Fruit fly (Drosophila melanogaster) whole organism, adult: Measurements from ENCODE around the gene mRpS23.
A peak's percentile ranks its signal among the peaks of the same experiment; 100 is the strongest.

Source experiments
- CG11617 ChIP-seq: fragments of 200-800 bp; sonication (Bioruptor generic); optimal IDR thresholded peaks from 2 replicates; lab custom pipeline; 2017; ENCODE audit warnings: mild to moderate bottlenecking, missing biosample characterization, missing genetic modification reagents, missing genetic modification characterization
- CG12768 ChIP-seq: fragments of 200-800 bp; sonication (Bioruptor generic); optimal IDR thresholded peaks from 2 replicates; lab custom pipeline; 2017; ENCODE audit warnings: missing biosample characterization, missing genetic modification characterization, mild to moderate bottlenecking, moderate library complexity, missing genetic modification reagents
- CG14711 ChIP-seq: fragments of 200-800 bp; sonication (Bioruptor generic); optimal IDR thresholded peaks from 2 replicates; lab custom pipeline; 2018; ENCODE audit warnings: missing biosample characterization, mild to moderate bottlenecking, missing genetic modification characterization, moderate library complexity
- CG1620 ChIP-seq: fragments of 200-800 bp; sonication (Bioruptor generic); optimal IDR thresholded peaks from 2 replicates; lab custom pipeline; 2016; ENCODE audit warnings: missing biosample characterization, missing genetic modification characterization
- CG33017 ChIP-seq: fragments of 200-800 bp; sonication (Bioruptor generic); optimal IDR thresholded peaks from 2 replicates; lab custom pipeline; 2018; ENCODE audit warnings: missing biosample characterization, mild to moderate bottlenecking, missing genetic modification characterization, moderate library complexity
- CG5204 ChIP-seq: fragments of 200-800 bp; sonication (Bioruptor generic); optimal IDR thresholded peaks from 2 replicates; lab custom pipeline; 2016; ENCODE audit warnings: missing biosample characterization, missing genetic modification characterization
- CG7045 ChIP-seq: fragments of 200-800 bp; sonication (Bioruptor generic); optimal IDR thresholded peaks from 2 replicates; lab custom pipeline; 2017; ENCODE audit warnings: missing biosample characterization, mild to moderate bottlenecking, missing genetic modification characterization
- CG7101 ChIP-seq: fragments of 200-800 bp; sonication (Bioruptor generic); optimal IDR thresholded peaks from 2 replicates; lab custom pipeline; 2018; ENCODE audit warnings: missing biosample characterization, mild to moderate bottlenecking, missing genetic modification characterization, moderate library complexity
- Clk ChIP-seq: fragments of 200-800 bp; sonication (Bioruptor generic); optimal IDR thresholded peaks from 2 replicates; lab custom pipeline; 2017; ENCODE audit warnings: missing biosample characterization, missing genetic modification characterization
- Crg-1 ChIP-seq: fragments of 200-800 bp; sonication (Bioruptor generic); optimal IDR thresholded peaks from 2 replicates; lab custom pipeline; 2016; ENCODE audit warnings: missing biosample characterization, missing genetic modification characterization
- Hr96 ChIP-seq: fragments of 200-800 bp; sonication (Bioruptor generic); optimal IDR thresholded peaks from 2 replicates; lab custom pipeline; 2016; ENCODE audit warnings: missing biosample characterization, missing genetic modification characterization
- Mnt ChIP-seq: fragments of 200-800 bp; sonication (Bioruptor generic); optimal IDR thresholded peaks from 2 replicates; lab custom pipeline; 2016; ENCODE audit warnings: missing biosample characterization, mild to moderate bottlenecking, missing genetic modification characterization
- bab1 ChIP-seq: fragments of 200-800 bp; sonication (Bioruptor generic); optimal IDR thresholded peaks from 3 replicates; lab custom pipeline; 2019; ENCODE audit warnings: missing biosample characterization, mild to moderate bottlenecking, missing genetic modification characterization, moderate library complexity
- cic ChIP-seq: fragments of 200-800 bp; sonication (Bioruptor generic); optimal IDR thresholded peaks from 2 replicates; lab custom pipeline; 2017; ENCODE audit warnings: missing biosample characterization, mild to moderate bottlenecking, missing genetic modification characterization, moderate library complexity
- cnc ChIP-seq, 2 experiments: fragments of >200 bp; optimal IDR thresholded peaks; 2 replicates each; lab custom pipeline; 2017
- kay ChIP-seq: fragments of 200-800 bp; sonication (Bioruptor generic); peaks from one replicate; lab custom pipeline; 2016; ENCODE audit warnings: missing biosample characterization, missing genetic modification characterization, borderline replicate concordance
- ovo ChIP-seq: fragments of 200-800 bp; sonication (Bioruptor generic); optimal IDR thresholded peaks from 2 replicates; lab custom pipeline; 2016; ENCODE audit warnings: missing biosample characterization, missing genetic modification characterization
- pad ChIP-seq: fragments of 200-800 bp; sonication (Bioruptor generic); optimal IDR thresholded peaks from 3 replicates; lab custom pipeline; 2017; ENCODE audit warnings: missing biosample characterization, missing genetic modification characterization, mild to moderate bottlenecking, moderate library complexity, missing genetic modification reagents
- tj ChIP-seq: fragments of 200-800 bp; sonication (Bioruptor generic); optimal IDR thresholded peaks from 3 replicates; lab custom pipeline; 2017; ENCODE audit warnings: missing biosample characterization, mild to moderate bottlenecking, missing genetic modification characterization, moderate library complexity
- toe ChIP-seq: fragments of 200-800 bp; sonication (Bioruptor generic); optimal IDR thresholded peaks from 2 replicates; lab custom pipeline; 2016; ENCODE audit warnings: missing biosample characterization, missing genetic modification characterization

The mRpS23 gene

DNA sequence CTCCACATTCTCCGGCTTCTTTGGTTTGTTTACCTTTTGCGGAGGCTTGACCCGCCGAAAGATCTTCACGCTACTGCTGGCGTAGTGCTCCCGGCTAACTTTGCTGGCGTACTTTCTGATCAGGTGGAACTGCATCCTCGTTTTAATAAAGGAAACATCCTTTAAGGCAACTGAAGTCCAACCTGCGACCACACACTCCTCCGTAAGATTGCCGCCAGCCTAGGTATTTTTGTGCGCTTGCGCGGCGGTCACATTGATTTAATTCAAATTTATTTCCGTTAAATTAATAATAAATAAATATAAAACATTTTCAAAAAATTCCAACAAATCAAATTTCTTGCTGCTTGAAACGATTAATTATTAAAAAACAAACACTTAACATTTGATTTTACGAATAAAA lies 7.3 kb downstream of the mRpS23 start, which contains the start of gene PolG1:
Gene PolG1, minus strand, starts transcription at position 216 of the 400 bp plus-strand sequence.
- no peak for TF ChIP-seq CG1620 (GFP tag; lab: Kevin White, UChicago)
- TF ChIP-seq CG33017, result no peak
- TF ChIP-seq ovo (GFP tag; lab: Kevin White, UChicago), result no peak
- no peak for TF ChIP-seq CG7101 (tag; lab: Kevin White, UChicago)
- no peak for TF ChIP-seq tj
- no peak for TF ChIP-seq CG12768 (GFP tag; lab: Kevin White, UChicago)
- no peak for TF ChIP-seq cic
- no peak for TF ChIP-seq CG14711 (tag; lab: Kevin White, UChicago)
- no peak for TF ChIP-seq CG5204 (GFP tag; lab: Kevin White, UChicago)
- TF ChIP-seq bab1 (GFP tag; lab: Kevin White, UChicago), result no peak
- TF ChIP-seq Mnt (GFP tag; lab: Kevin White, UChicago), result no peak
- no peak for TF ChIP-seq Clk (GFP tag; lab: Kevin White, UChicago)

- TF ChIP-seq Mnt (GFP tag; lab: Kevin White, UChicago) (no peak), Hr96 (GFP tag; lab: Kevin White, UChicago) (peak; percentile 29), CG14711 (tag; lab: Kevin White, UChicago) (no peak), toe (no peak), kay (no peak)
These were observed 13.9 kb downstream of the mRpS23 start, which contains the start of gene b for dm6 chr2L:13820948-13821347. TSS of gene b (plus strand) at chr2L:13821248.

dm6 chr2L:13820176-13820575 lies 14.7 kb downstream of the mRpS23 start:
- TF ChIP-seq Hr96 (GFP tag; lab: Kevin White, UChicago) (no peak), cic (no peak), CG12768 (GFP tag; lab: Kevin White, UChicago) (no peak), cnc (optimal IDR thresholded peaks at IDR 0.05; lab: Kevin White, UChicago) (no peak), ovo (GFP tag; lab: Kevin White, UChicago) (no peak), CG5204 (GFP tag; lab: Kevin White, UChicago) (no peak), CG33017 (no peak), CG7101 (tag; lab: Kevin White, UChicago) (no peak), CG14711 (tag; lab: Kevin White, UChicago) (no peak), Mnt (GFP tag; lab: Kevin White, UChicago) (no peak), CG11617 (GFP tag; lab: Kevin White, UChicago) (no peak), tj (no peak)

dm6 chr2L:13813604-13814178 lies 21.2 kb downstream of the mRpS23 start, which contains the start of gene Sos:
TSS of gene Sos (plus strand) at chr2L:13813816.
- TF ChIP-seq Mnt (GFP tag; lab: Kevin White, UChicago) (peak; percentile 35), bab1 (GFP tag; lab: Kevin White, UChicago) (peak; percentile 46), kay (no peak), CG33017 (no peak), cic (no peak), CG7101 (tag; lab: Kevin White, UChicago) (no peak), toe (no peak), CG14711 (tag; lab: Kevin White, UChicago) (peak; percentile 2), CG5204 (GFP tag; lab: Kevin White, UChicago) (no peak)

DNA sequence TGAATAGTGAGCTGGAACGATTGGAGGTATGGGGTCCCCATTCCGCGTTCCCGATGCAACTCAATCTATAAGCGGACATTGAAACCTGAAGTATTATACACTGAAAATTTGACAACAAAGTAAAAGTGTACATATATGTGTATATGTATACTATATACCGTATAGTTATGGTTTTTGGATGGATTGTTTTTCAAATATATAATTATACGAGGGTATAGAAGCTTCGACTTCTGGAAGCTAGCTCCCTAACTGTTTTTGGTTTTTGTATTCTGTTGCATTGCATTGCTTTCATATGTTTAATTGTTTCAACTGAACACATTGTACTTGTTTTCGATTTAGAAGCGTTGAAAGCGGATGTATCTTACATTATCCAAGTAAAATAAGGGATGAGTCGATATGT lies 21.7 kb downstream of the mRpS23 start, which contains the start of gene CG16888:
Gene CG16888, minus strand, starts transcription at position 101 of the 400 bp plus-strand sequence.
- TF ChIP-seq tj (no peak), ovo (GFP tag; lab: Kevin White, UChicago) (no peak), bab1 (GFP tag; lab: Kevin White, UChicago) (no peak), CG7101 (tag; lab: Kevin White, UChicago) (no peak), toe (no peak), Mnt (GFP tag; lab: Kevin White, UChicago) (no peak), kay (no peak), CG12768 (GFP tag; lab: Kevin White, UChicago) (no peak), cnc (optimal IDR thresholded peaks at IDR 0.05; lab: Kevin White, UChicago) (no peak), CG7045 (GFP tag; lab: Kevin White, UChicago) (no peak), Clk (GFP tag; lab: Kevin White, UChicago) (no peak), CG11617 (GFP tag; lab: Kevin White, UChicago) (no peak), cic (no peak), CG5204 (GFP tag; lab: Kevin White, UChicago) (no peak), CG14711 (tag; lab: Kevin White, UChicago) (no peak)

- TF ChIP-seq cic (peak; percentile 22), Mnt (GFP tag; lab: Kevin White, UChicago) (peak; percentile 23), bab1 (GFP tag; lab: Kevin White, UChicago) (peak; percentile 13), CG11617 (GFP tag; lab: Kevin White, UChicago) (no peak), Crg-1 (GFP tag; lab: Kevin White, UChicago) (no peak), ovo (GFP tag; lab: Kevin White, UChicago) (no peak)
These were observed 23.5 kb downstream of the mRpS23 start, which contains the start of the genes Adat1 and CG16865 for dm6 chr2L:13811323-13811722. TSS of gene Adat1 (minus strand) at chr2L:13811474. TSS of gene CG16865 (plus strand) at chr2L:13811522.

DNA sequence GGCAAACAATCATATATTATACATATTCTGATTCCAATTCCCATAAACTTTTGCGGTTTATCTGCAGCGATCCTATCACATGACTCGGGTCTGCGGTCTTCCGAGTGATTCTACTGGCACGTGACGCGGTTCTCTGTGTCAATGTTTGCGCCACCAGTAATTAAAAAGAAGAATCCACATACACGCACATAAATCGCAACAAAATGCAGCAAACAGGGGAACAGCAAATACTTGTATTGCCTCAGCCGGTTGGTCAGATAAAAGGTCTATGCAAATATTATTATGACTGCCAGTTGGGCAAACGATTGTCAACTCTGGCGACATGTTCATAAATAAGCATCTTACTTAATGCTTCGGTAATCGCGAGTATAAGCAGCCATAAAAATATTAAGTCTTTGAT lies 26.9 kb downstream of the mRpS23 start:
- TF ChIP-seq kay (no peak), pad (GFP tag; lab: Kevin White, UChicago) (no peak), cic (no peak), CG7101 (tag; lab: Kevin White, UChicago) (peak; percentile 55), CG33017 (peak; percentile 61), Hr96 (GFP tag; lab: Kevin White, UChicago) (no peak), bab1 (GFP tag; lab: Kevin White, UChicago) (no peak), CG5204 (GFP tag; lab: Kevin White, UChicago) (no peak), CG7045 (GFP tag; lab: Kevin White, UChicago) (peak; percentile 34), CG1620 (GFP tag; lab: Kevin White, UChicago) (no peak), CG14711 (tag; lab: Kevin White, UChicago) (no peak), tj (no peak), ovo (GFP tag; lab: Kevin White, UChicago) (peak; percentile 43), toe (no peak), Mnt (GFP tag; lab: Kevin White, UChicago) (peak; percentile 10), CG12768 (GFP tag; lab: Kevin White, UChicago) (peak; percentile 21), Clk (GFP tag; lab: Kevin White, UChicago) (no peak), Crg-1 (GFP tag; lab: Kevin White, UChicago) (peak; percentile 45), CG11617 (GFP tag; lab: Kevin White, UChicago) (peak; percentile 30), cnc (optimal IDR thresholded peaks at IDR 0.05; lab: Kevin White, UChicago) (no peak)
